Fruit fly (Drosophila melanogaster) whole organism, embryonic: ENCODE data around the gene CG42792.

ENCODE experiments used
- CG10959 ChIP-seq: fragments of 200-800 bp; sonication (Bioruptor generic); IDR thresholded peaks from 2 replicates; pipeline ENCODE4 v1.3.6; 2022; ENCODE audit warnings: missing biosample characterization, missing genetic modification characterization
- CG12071 ChIP-seq: fragments of 200-800 bp; sonication (Bioruptor generic); optimal IDR thresholded peaks from 3 replicates; lab custom pipeline; 2018; ENCODE audit warnings: missing biosample characterization, mild to moderate bottlenecking, missing genetic modification characterization
- CG12942 ChIP-seq: fragments of 200-800 bp; sonication (Bioruptor generic); optimal IDR thresholded peaks from 3 replicates; lab custom pipeline; 2016; ENCODE audit warnings: missing biosample characterization, missing genetic modification characterization
- CG14014 ChIP-seq: fragments of 200-800 bp; sonication (Bioruptor generic); IDR thresholded peaks from 2 replicates; pipeline ENCODE4 v1.3.6; 2022; ENCODE audit warnings: missing biosample characterization, missing genetic modification characterization
- CG14710 ChIP-seq: fragments of 200-800 bp; sonication (Bioruptor generic); optimal IDR thresholded peaks from 3 replicates; lab custom pipeline; 2019; ENCODE audit warnings: missing biosample characterization, mild to moderate bottlenecking, missing genetic modification characterization, moderate library complexity
- CG14860 ChIP-seq: fragments of 200-800 bp; sonication (Bioruptor generic); IDR thresholded peaks from 3 replicates; pipeline ENCODE4 v1.3.6; 2022; ENCODE audit warnings: missing biosample characterization, missing genetic modification characterization; ENCODE audit not compliant: partially characterized antibody
- CG17385 ChIP-seq: fragments of 200-800 bp; sonication (Bioruptor generic); optimal IDR thresholded peaks from 3 replicates; lab custom pipeline; 2018; ENCODE audit warnings: missing biosample characterization, mild to moderate bottlenecking, missing genetic modification characterization
- CG17912 ChIP-seq: fragments of 200-800 bp; sonication (Bioruptor generic); optimal IDR thresholded peaks from 2 replicates; lab custom pipeline; 2018; ENCODE audit warnings: missing biosample characterization, mild to moderate bottlenecking, missing genetic modification characterization
- CG18619 ChIP-seq: fragments of 200-800 bp; sonication (Bioruptor generic); optimal IDR thresholded peaks from 3 replicates; lab custom pipeline; 2017; ENCODE audit warnings: missing biosample characterization, mild to moderate bottlenecking, missing genetic modification characterization
- CG30020 ChIP-seq: fragments of 200-800 bp; optimal IDR thresholded peaks from 2 replicates; lab custom pipeline; 2019; ENCODE audit warnings: missing biosample characterization, mild to moderate bottlenecking, missing genetic modification characterization, moderate library complexity
- CG3163 ChIP-seq: fragments of 200-800 bp; sonication (Bioruptor generic); optimal IDR thresholded peaks from 3 replicates; lab custom pipeline; 2016; ENCODE audit warnings: missing biosample characterization, missing genetic modification characterization
- CG4854 ChIP-seq: fragments of 200-800 bp; sonication (Bioruptor generic); optimal IDR thresholded peaks from 2 replicates; lab custom pipeline; 2016; ENCODE audit warnings: missing biosample characterization, missing genetic modification characterization, inconsistent platforms
- CG6683 ChIP-seq: fragments of 200-800 bp; sonication (Bioruptor generic); optimal IDR thresholded peaks from 2 replicates; lab custom pipeline; 2017; ENCODE audit warnings: missing biosample characterization, mild to moderate bottlenecking, missing genetic modification characterization, missing genetic modification reagents
- CG6791 ChIP-seq: fragments of 200-800 bp; sonication (Bioruptor generic); IDR thresholded peaks from 3 replicates; pipeline ENCODE4 v1.3.6; 2022; ENCODE audit warnings: missing biosample characterization, missing genetic modification characterization; ENCODE audit not compliant: partially characterized antibody
- CG6813 ChIP-seq: fragments of 200-800 bp; sonication (Bioruptor generic); optimal IDR thresholded peaks from 2 replicates; lab custom pipeline; 2017; ENCODE audit warnings: missing biosample characterization, missing genetic modification characterization, mild to moderate bottlenecking, moderate library complexity, missing genetic modification reagents
- CG8281 ChIP-seq: fragments of 200-800 bp; sonication (Bioruptor generic); optimal IDR thresholded peaks from 2 replicates; lab custom pipeline; 2018; ENCODE audit warnings: missing biosample characterization, mild to moderate bottlenecking, missing genetic modification characterization, moderate library complexity
- Dek ChIP-seq: fragments of 200-800 bp; sonication (Bioruptor generic); optimal IDR thresholded peaks from 3 replicates; lab custom pipeline; 2019; ENCODE audit warnings: missing biosample characterization, mild to moderate bottlenecking, missing genetic modification characterization, moderate library complexity
- H2.0 ChIP-seq: fragments of 200-800 bp; sonication (Bioruptor generic); IDR thresholded peaks from 2 replicates; pipeline ENCODE4 v1.3.6; 2022; ENCODE audit warnings: missing biosample characterization, missing genetic modification characterization
- HmgD ChIP-seq: fragments of 200-800 bp; sonication (Bioruptor generic); optimal IDR thresholded peaks from 3 replicates; lab custom pipeline; 2016; ENCODE audit warnings: missing biosample characterization, missing genetic modification characterization
- Hr78 ChIP-seq, 2 experiments: fragments of 200-800 bp in 1 of 2; fragments of >200 bp in 1 of 2; sonication (Bioruptor generic) in 1 of 2; optimal IDR thresholded peaks; 2 replicates each; lab custom pipeline; 2017 to 2019; ENCODE audit warnings: missing biosample characterization in 2 of 2, missing genetic modification characterization in 2 of 2, mild to moderate bottlenecking in 1 of 2, moderate library complexity in 1 of 2
- Lim3 ChIP-seq: fragments of 200-800 bp; sonication (Bioruptor generic); IDR thresholded peaks from 2 replicates; pipeline ENCODE4 v1.3.6; 2022; ENCODE audit warnings: missing biosample characterization, missing genetic modification characterization
- Lpt ChIP-seq: fragments of >200 bp; optimal IDR thresholded peaks from 2 replicates; lab custom pipeline; 2018; ENCODE audit warnings: missing biosample characterization, missing genetic modification characterization
- NC2β ChIP-seq: fragments of 200-800 bp; sonication (Bioruptor generic); optimal IDR thresholded peaks from 2 replicates; lab custom pipeline; 2016; ENCODE audit warnings: missing biosample characterization, missing genetic modification characterization
- Nf-YB ChIP-seq: fragments of 200-800 bp; sonication (Bioruptor generic); optimal IDR thresholded peaks from 3 replicates; lab custom pipeline; 2019; ENCODE audit warnings: missing biosample characterization, mild to moderate bottlenecking, missing genetic modification characterization, moderate library complexity
- Sox100B ChIP-seq: fragments of 200-800 bp; sonication (Bioruptor generic); optimal IDR thresholded peaks from 3 replicates; lab custom pipeline; 2018; ENCODE audit warnings: missing biosample characterization, mild to moderate bottlenecking, missing genetic modification characterization
- TFAM ChIP-seq: fragments of 200-800 bp; sonication (Bioruptor generic); optimal IDR thresholded peaks from 2 replicates; lab custom pipeline; 2017; ENCODE audit warnings: missing biosample characterization, missing genetic modification characterization, inconsistent platforms
- bbx ChIP-seq: fragments of 200-800 bp; sonication (Bioruptor generic); IDR thresholded peaks from 2 replicates; pipeline ENCODE4 v1.3.6; 2022; ENCODE audit warnings: missing biosample characterization, missing genetic modification characterization; ENCODE audit not compliant: partially characterized antibody
- danr ChIP-seq: fragments of 200-800 bp; sonication (Bioruptor generic); IDR thresholded peaks from 2 replicates; pipeline ENCODE4 v1.3.6; 2022; ENCODE audit warnings: missing biosample characterization, missing genetic modification characterization
- dysf ChIP-seq: fragments of 200-800 bp; sonication (Bioruptor generic); IDR thresholded peaks from 3 replicates; pipeline ENCODE4 v1.3.6; 2022; ENCODE audit warnings: missing biosample characterization, missing genetic modification characterization
- exex ChIP-seq: fragments of 200-800 bp; sonication (Bioruptor generic); optimal IDR thresholded peaks from 4 replicates; lab custom pipeline; 2018; ENCODE audit warnings: missing biosample characterization, mild to moderate bottlenecking, missing genetic modification characterization, moderate library complexity
- grn ChIP-seq: fragments of 200-800 bp; sonication (Bioruptor generic); optimal IDR thresholded peaks from 3 replicates; lab custom pipeline; 2017; ENCODE audit warnings: missing biosample characterization, missing genetic modification characterization
- gsb ChIP-seq: fragments of 200-800 bp; sonication (Bioruptor generic); IDR thresholded peaks from 2 replicates; pipeline ENCODE4 v1.3.6; 2022; ENCODE audit warnings: missing biosample characterization, missing genetic modification characterization
- inv ChIP-seq: fragments of 200-800 bp; sonication (Bioruptor generic); IDR thresholded peaks from 2 replicates; pipeline ENCODE4 v1.3.6; 2022; ENCODE audit warnings: missing biosample characterization, missing genetic modification characterization; ENCODE audit not compliant: partially characterized antibody
- jing ChIP-seq: fragments of 200-800 bp; sonication (Bioruptor generic); optimal IDR thresholded peaks from 2 replicates; lab custom pipeline; 2018; ENCODE audit warnings: missing biosample characterization, mild to moderate bottlenecking, missing genetic modification characterization
- kah ChIP-seq: fragments of 200-800 bp; sonication (Bioruptor generic); optimal IDR thresholded peaks from 2 replicates; lab custom pipeline; 2018; ENCODE audit warnings: missing biosample characterization, mild to moderate bottlenecking, missing genetic modification characterization
- kni ChIP-seq: fragments of 200-800 bp; sonication (Bioruptor generic); optimal IDR thresholded peaks from 3 replicates; lab custom pipeline; 2017; ENCODE audit warnings: mild to moderate bottlenecking, missing biosample characterization, missing genetic modification reagents, missing genetic modification characterization
- lov ChIP-seq, 2 experiments: fragments of 200-800 bp in 1 of 2; fragments of >200 bp in 1 of 2; sonication (Bioruptor generic) in 1 of 2; IDR thresholded peaks in 1 of 2; optimal IDR thresholded peaks in 1 of 2; 2 replicates in 1 of 2; 3 replicates in 1 of 2; pipeline versions ENCODE4 v1.3.6 to Lab custom; 2017 to 2022; ENCODE audit warnings: missing biosample characterization in 1 of 2, missing genetic modification characterization in 1 of 2
- nerfin-2 ChIP-seq: fragments of 200-800 bp; sonication (Bioruptor generic); IDR thresholded peaks from 2 replicates; pipeline ENCODE4 v1.3.6; 2022; ENCODE audit warnings: missing biosample characterization, missing genetic modification characterization; ENCODE audit not compliant: partially characterized antibody
- pnt ChIP-seq: fragments of 200-800 bp; sonication (Bioruptor generic); optimal IDR thresholded peaks from 3 replicates; lab custom pipeline; 2016; ENCODE audit warnings: missing biosample characterization, missing genetic modification characterization
- sc ChIP-seq, 3 experiments: fragments of >200 bp in 2 of 3; fragments of 200-800 bp in 1 of 3; sonication (Bioruptor generic) in 1 of 3; optimal IDR thresholded peaks; 2 replicates in 2 of 3; 3 replicates in 1 of 3; lab custom pipeline; 2017; ENCODE audit warnings: mild to moderate bottlenecking in 1 of 3, missing biosample characterization in 1 of 3, missing genetic modification characterization in 1 of 3, missing genetic modification reagents in 1 of 3
- sima ChIP-seq: fragments of 200-800 bp; sonication (Bioruptor generic); optimal IDR thresholded peaks from 2 replicates; lab custom pipeline; 2016; ENCODE audit warnings: missing biosample characterization, missing genetic modification characterization
- slbo ChIP-seq: fragments of 200-800 bp; sonication (Bioruptor generic); IDR thresholded peaks from 2 replicates; pipeline ENCODE4 v1.3.6; 2022; ENCODE audit warnings: missing biosample characterization, missing genetic modification characterization
- slou ChIP-seq: fragments of 200-800 bp; sonication (Bioruptor generic); optimal IDR thresholded peaks from 3 replicates; lab custom pipeline; 2016; ENCODE audit warnings: missing biosample characterization, missing genetic modification characterization
- tin ChIP-seq: fragments of 200-800 bp; sonication (Bioruptor generic); optimal IDR thresholded peaks from 3 replicates; lab custom pipeline; 2016; ENCODE audit warnings: missing biosample characterization, missing genetic modification characterization
- tll ChIP-seq, 2 experiments: fragments of 200-800 bp in 1 of 2; fragments of >200 bp in 1 of 2; sonication (Bioruptor generic) in 1 of 2; optimal IDR thresholded peaks; 2 replicates each; lab custom pipeline; 2017 to 2019; ENCODE audit warnings: missing biosample characterization in 2 of 2, missing genetic modification characterization in 2 of 2, mild to moderate bottlenecking in 1 of 2, moderate library complexity in 1 of 2
- wdn ChIP-seq: fragments of 200-800 bp; sonication (Bioruptor generic); IDR thresholded peaks from 2 replicates; pipeline ENCODE4 v1.3.6; 2022; ENCODE audit warnings: missing biosample characterization, missing genetic modification characterization
- wor ChIP-seq: fragments of 200-800 bp; sonication (Bioruptor generic); IDR thresholded peaks from 2 replicates; pipeline ENCODE4 v1.3.6; 2022; ENCODE audit warnings: missing biosample characterization, missing genetic modification characterization
- zen ChIP-seq: fragments of 200-800 bp; sonication (Bioruptor generic); optimal IDR thresholded peaks from 3 replicates; lab custom pipeline; 2018; ENCODE audit warnings: missing biosample characterization, mild to moderate bottlenecking, missing genetic modification characterization, moderate library complexity
- zen2 ChIP-seq: fragments of 200-800 bp; sonication (Bioruptor generic); IDR thresholded peaks from 3 replicates; pipeline ENCODE4 v1.3.6; 2022; ENCODE audit warnings: missing biosample characterization, missing genetic modification characterization; ENCODE audit not compliant: partially characterized antibody

CG42792 gene

dm6 chr2L:15909826-15910225, 44.6 kb upstream of the CG42792 start (continued):
- TF ChIP-seq wor (GFP tag; lab: Robert Waterston, UW) (no peak), zen (tag; lab: Kevin White, UChicago) (no peak), lov (optimal IDR thresholded peaks at IDR 0.05; lab: Kevin White, UChicago) (no peak), lov (GFP tag; IDR thresholded peaks at IDR 0.05; lab: Robert Waterston, UW) (no peak), slou (GFP tag; lab: Kevin White, UChicago) (no peak), grn (no peak), CG17385 (GFP tag; lab: Kevin White, UChicago) (peak; percentile 5), CG17912 (GFP tag; lab: Kevin White, UChicago) (peak; percentile 46), Hr78 (GFP tag; optimal IDR thresholded peaks at IDR 0.05; lab: Kevin White, UChicago) (no peak), jing (GFP tag; lab: Kevin White, UChicago) (no peak), CG12942 (GFP tag; lab: Kevin White, UChicago) (no peak), pnt (no peak), slbo (GFP tag; lab: Robert Waterston, UW) (no peak), tll (GFP tag; optimal IDR thresholded peaks at IDR 0.05; lab: Kevin White, UChicago) (no peak), CG3163 (GFP tag; lab: Kevin White, UChicago) (no peak), gsb (GFP tag; lab: Robert Waterston, UW) (no peak), CG18619 (GFP tag; lab: Kevin White, UChicago) (no peak), exex (tag; lab: Kevin White, UChicago) (no peak), inv (GFP tag; lab: Robert Waterston, UW) (no peak), CG6791 (GFP tag; lab: Robert Waterston, UW) (0 out of 3 replicates have a peak, but pooled peaks have one; percentile 27), dysf (GFP tag; lab: Robert Waterston, UW) (peak; percentile 33; the same call in 1 of the 3 replicates), zen2 (GFP tag; lab: Robert Waterston, UW) (no peak), sc (optimal IDR thresholded peaks at IDR 0.05; lab: Kevin White, UChicago) (no peak), sc (GFP tag; optimal IDR thresholded peaks at IDR 0.05; lab: Kevin White, UChicago) (no peak), Nf-YB (GFP tag; lab: Kevin White, UChicago) (no peak), danr (GFP tag; lab: Robert Waterston, UW) (no peak), CG14014 (GFP tag; lab: Robert Waterston, UW) (no peak; the same call in 1 of the 2 replicates), sima (GFP tag; lab: Kevin White, UChicago) (no peak), nerfin-2 (GFP tag; lab: Robert Waterston, UW) (no peak), Dek (tag; lab: Kevin White, UChicago) (no peak), CG6683 (no peak), Lim3 (GFP tag; lab: Robert Waterston, UW) (no peak), CG14710 (tag; lab: Kevin White, UChicago) (no peak), kah (GFP tag; lab: Kevin White, UChicago) (no peak), Lpt (no peak), Sox100B (no peak), H2.0 (GFP tag; lab: Robert Waterston, UW) (no peak), HmgD (GFP tag; lab: Kevin White, UChicago) (no peak), CG4854 (GFP tag; lab: Kevin White, UChicago) (no peak), CG8281 (tag; lab: Kevin White, UChicago) (no peak), CG6813 (no peak), kni (GFP tag; lab: Kevin White, UChicago) (peak; percentile 99), CG14860 (GFP tag; lab: Robert Waterston, UW) (no peak), CG30020 (no peak), CG12071 (GFP tag; lab: Kevin White, UChicago) (peak; percentile 54), CG10959 (no peak), NC2β (GFP tag; lab: Kevin White, UChicago) (no peak), wdn (GFP tag; lab: Robert Waterston, UW) (no peak), TFAM (GFP tag; lab: Kevin White, UChicago) (no peak), bbx (GFP tag; lab: Robert Waterston, UW) (no peak), tin (GFP tag; lab: Kevin White, UChicago) (no peak)
